Fruit fly (Drosophila melanogaster) whole organism, embryonic: ENCODE results near the gene GstD8.

Source experiments
- B-H1 ChIP-seq: fragments of 200-800 bp; sonication (Bioruptor generic); IDR thresholded peaks from 3 replicates; pipeline ENCODE4 v1.3.6; 2022; ENCODE audit warnings: missing biosample characterization, missing genetic modification characterization
- Bgb ChIP-seq: fragments of 200-800 bp; sonication (Bioruptor generic); IDR thresholded peaks from 2 replicates; pipeline ENCODE4 v1.3.6; 2022; ENCODE audit warnings: missing biosample characterization, missing genetic modification characterization; ENCODE audit not compliant: partially characterized antibody
- CG11456 ChIP-seq: fragments of 200-800 bp; sonication (Bioruptor generic); IDR thresholded peaks from 3 replicates; pipeline ENCODE4 v1.3.6; 2022; ENCODE audit warnings: missing biosample characterization, missing genetic modification characterization
- CG12155 ChIP-seq: fragments of 200-800 bp; sonication (Bioruptor generic); optimal IDR thresholded peaks from 3 replicates; lab custom pipeline; 2016; ENCODE audit warnings: missing biosample characterization, missing genetic modification characterization
- CG12769 ChIP-seq: fragments of 200-800 bp; sonication (Bioruptor generic); optimal IDR thresholded peaks from 2 replicates; lab custom pipeline; 2019; ENCODE audit warnings: missing biosample characterization, mild to moderate bottlenecking, missing genetic modification characterization, moderate library complexity
- CG13424 ChIP-seq: fragments of 200-800 bp; sonication (Bioruptor generic); optimal IDR thresholded peaks from 2 replicates; lab custom pipeline; 2019; ENCODE audit warnings: missing biosample characterization, mild to moderate bottlenecking, missing genetic modification characterization, moderate library complexity
- CG15269 ChIP-seq: fragments of 200-800 bp; sonication (Bioruptor generic); optimal IDR thresholded peaks from 2 replicates; lab custom pipeline; 2018; ENCODE audit warnings: missing biosample characterization, mild to moderate bottlenecking, missing genetic modification characterization, moderate library complexity
- CG15601 ChIP-seq: fragments of 200-800 bp; sonication (Bioruptor generic); optimal IDR thresholded peaks from 3 replicates; lab custom pipeline; 2019; ENCODE audit warnings: missing biosample characterization, mild to moderate bottlenecking, missing genetic modification characterization, moderate library complexity
- CG1792 ChIP-seq: fragments of 200-800 bp; sonication (Bioruptor generic); optimal IDR thresholded peaks from 2 replicates; lab custom pipeline; 2016; ENCODE audit warnings: missing biosample characterization, missing genetic modification characterization
- CG31365 ChIP-seq: fragments of 200-800 bp; sonication (Bioruptor generic); optimal IDR thresholded peaks from 2 replicates; lab custom pipeline; 2018; ENCODE audit warnings: missing biosample characterization, mild to moderate bottlenecking, missing genetic modification characterization
- CG34376 ChIP-seq: fragments of 200-800 bp; sonication (Bioruptor generic); optimal IDR thresholded peaks from 2 replicates; lab custom pipeline; 2018; ENCODE audit warnings: missing biosample characterization, mild to moderate bottlenecking, missing genetic modification characterization
- CG43689 ChIP-seq: fragments of 200-800 bp; sonication (Bioruptor generic); IDR thresholded peaks from 2 replicates; pipeline ENCODE4 v1.3.6; 2022; ENCODE audit warnings: missing biosample characterization, missing genetic modification characterization
- CG4854 ChIP-seq: fragments of 200-800 bp; sonication (Bioruptor generic); optimal IDR thresholded peaks from 2 replicates; lab custom pipeline; 2016; ENCODE audit warnings: missing biosample characterization, missing genetic modification characterization, inconsistent platforms
- CG5953 ChIP-seq: fragments of 200-800 bp; sonication (Bioruptor generic); IDR thresholded peaks from 2 replicates; pipeline ENCODE4 v1.3.6; 2022; ENCODE audit warnings: missing biosample characterization, missing genetic modification characterization
- Dek ChIP-seq: fragments of 200-800 bp; sonication (Bioruptor generic); optimal IDR thresholded peaks from 3 replicates; lab custom pipeline; 2019; ENCODE audit warnings: missing biosample characterization, mild to moderate bottlenecking, missing genetic modification characterization, moderate library complexity
- Dfd ChIP-seq, 2 experiments: fragments of >200 bp; optimal IDR thresholded peaks; 2 replicates each; lab custom pipeline; 2017; ENCODE audit warnings: missing biosample characterization in 2 of 2, missing genetic modification characterization in 2 of 2
- Dip3 ChIP-seq: fragments of 200-800 bp; sonication (Bioruptor generic); optimal IDR thresholded peaks from 3 replicates; lab custom pipeline; 2016; ENCODE audit warnings: missing biosample characterization, missing genetic modification characterization
- Dll ChIP-seq: fragments of 200-800 bp; sonication (Bioruptor generic); IDR thresholded peaks from 4 replicates; pipeline ENCODE4 v1.3.6; 2022; ENCODE audit warnings: missing biosample characterization, missing genetic modification characterization; ENCODE audit not compliant: partially characterized antibody
- Dp ChIP-seq: fragments of 200-800 bp; sonication (Bioruptor generic); optimal IDR thresholded peaks from 2 replicates; lab custom pipeline; 2018; ENCODE audit warnings: missing biosample characterization, mild to moderate bottlenecking, missing genetic modification characterization, moderate library complexity
- Dref ChIP-seq: fragments of 200-800 bp; sonication (Bioruptor generic); IDR thresholded peaks from 2 replicates; pipeline ENCODE4 v1.3.6; 2022; ENCODE audit warnings: missing biosample characterization, missing genetic modification characterization
- Nf-YC ChIP-seq: fragments of 200-800 bp; optimal IDR thresholded peaks from 3 replicates; lab custom pipeline; 2019; ENCODE audit warnings: missing biosample characterization, mild to moderate bottlenecking, missing genetic modification characterization, moderate library complexity
- Opbp ChIP-seq: fragments of 200-800 bp; sonication (Bioruptor generic); IDR thresholded peaks from 3 replicates; pipeline ENCODE4 v1.3.6; 2022; ENCODE audit warnings: missing biosample characterization, missing genetic modification characterization; ENCODE audit not compliant: partially characterized antibody
- Optix ChIP-seq: fragments of 200-800 bp; sonication (Bioruptor generic); IDR thresholded peaks from 3 replicates; pipeline ENCODE4 v1.3.6; 2022; ENCODE audit warnings: missing biosample characterization, missing genetic modification characterization
- PHDP ChIP-seq: fragments of 200-800 bp; sonication (Bioruptor generic); optimal IDR thresholded peaks from 3 replicates; lab custom pipeline; 2018; ENCODE audit warnings: missing biosample characterization, mild to moderate bottlenecking, missing genetic modification characterization, moderate library complexity
- Spps ChIP-seq: fragments of 200-800 bp; sonication (Bioruptor generic); optimal IDR thresholded peaks from 2 replicates; lab custom pipeline; 2018; ENCODE audit warnings: missing biosample characterization, mild to moderate bottlenecking, missing genetic modification characterization
- Trl ChIP-seq, 3 experiments: fragments of >200 bp in 2 of 3; fragments of 200-800 bp in 1 of 3; sonication (Bioruptor generic) in 1 of 3; optimal IDR thresholded peaks; 2 replicates in 1 of 3; 3 replicates in 2 of 3; lab custom pipeline; 2016 to 2017; ENCODE audit warnings: missing biosample characterization in 1 of 3, missing genetic modification characterization in 1 of 3
- crc ChIP-seq: fragments of 200-800 bp; sonication (Bioruptor generic); optimal IDR thresholded peaks from 2 replicates; lab custom pipeline; 2016; ENCODE audit warnings: missing biosample characterization, missing genetic modification characterization
- cwo ChIP-seq: fragments of 200-800 bp; sonication (Bioruptor generic); optimal IDR thresholded peaks from 3 replicates; lab custom pipeline; 2017; ENCODE audit warnings: missing biosample characterization, missing genetic modification characterization, mild to moderate bottlenecking, moderate library complexity, missing genetic modification reagents
- da ChIP-seq: fragments of 200-800 bp; sonication (Bioruptor generic); optimal IDR thresholded peaks from 2 replicates; lab custom pipeline; 2016; ENCODE audit warnings: missing biosample characterization, missing genetic modification characterization
- dati ChIP-seq: fragments of 200-800 bp; sonication (Bioruptor generic); IDR thresholded peaks from 2 replicates; pipeline ENCODE4 v1.3.6; 2022; ENCODE audit warnings: missing biosample characterization, missing genetic modification characterization
- dpn ChIP-seq, 2 experiments: fragments of 200-800 bp; sonication (Bioruptor generic); optimal IDR thresholded peaks; 3 replicates each; lab custom pipeline; 2016; ENCODE audit warnings: missing biosample characterization in 2 of 2, missing genetic modification characterization in 2 of 2
- dysf ChIP-seq: fragments of 200-800 bp; sonication (Bioruptor generic); IDR thresholded peaks from 3 replicates; pipeline ENCODE4 v1.3.6; 2022; ENCODE audit warnings: missing biosample characterization, missing genetic modification characterization
- ems ChIP-seq: fragments of 200-800 bp; sonication (Bioruptor generic); optimal IDR thresholded peaks from 3 replicates; lab custom pipeline; 2016; ENCODE audit warnings: missing biosample characterization, missing genetic modification characterization
- fd102C ChIP-seq: fragments of 200-800 bp; sonication (Bioruptor generic); optimal IDR thresholded peaks from 2 replicates; lab custom pipeline; 2018; ENCODE audit warnings: missing biosample characterization, mild to moderate bottlenecking, missing genetic modification characterization, moderate library complexity
- ftz-f1 ChIP-seq: fragments of 200-800 bp; sonication (Bioruptor generic); optimal IDR thresholded peaks from 2 replicates; lab custom pipeline; 2016; ENCODE audit warnings: missing biosample characterization, missing genetic modification characterization
- gcm ChIP-seq: fragments of 200-800 bp; sonication (Bioruptor generic); optimal IDR thresholded peaks from 2 replicates; lab custom pipeline; 2019; ENCODE audit warnings: missing biosample characterization, mild to moderate bottlenecking, missing genetic modification characterization, moderate library complexity
- hkb ChIP-seq, 2 experiments: fragments of 200-800 bp in 1 of 2; fragments of >200 bp in 1 of 2; sonication (Bioruptor generic) in 1 of 2; IDR thresholded peaks in 1 of 2; optimal IDR thresholded peaks in 1 of 2; 2 replicates each; pipeline versions ENCODE4 v1.3.6 to Lab custom; 2017 to 2022; ENCODE audit warnings: missing biosample characterization in 1 of 2, missing genetic modification characterization in 1 of 2
- hth ChIP-seq: fragments of >200 bp; optimal IDR thresholded peaks from 2 replicates; lab custom pipeline; 2017; ENCODE audit warnings: inconsistent platforms
- inv ChIP-seq: fragments of 200-800 bp; sonication (Bioruptor generic); IDR thresholded peaks from 2 replicates; pipeline ENCODE4 v1.3.6; 2022; ENCODE audit warnings: missing biosample characterization, missing genetic modification characterization; ENCODE audit not compliant: partially characterized antibody
- kni ChIP-seq: fragments of 200-800 bp; sonication (Bioruptor generic); optimal IDR thresholded peaks from 3 replicates; lab custom pipeline; 2017; ENCODE audit warnings: mild to moderate bottlenecking, missing biosample characterization, missing genetic modification reagents, missing genetic modification characterization
- knrl ChIP-seq: fragments of 200-800 bp; sonication (Bioruptor generic); IDR thresholded peaks from 3 replicates; pipeline ENCODE4 v1.3.6; 2022; ENCODE audit warnings: missing biosample characterization, missing genetic modification characterization; ENCODE audit not compliant: partially characterized antibody
- oc ChIP-seq: fragments of 200-800 bp; sonication (Bioruptor generic); optimal IDR thresholded peaks from 2 replicates; lab custom pipeline; 2018; ENCODE audit warnings: missing biosample characterization, mild to moderate bottlenecking, missing genetic modification characterization, moderate library complexity
- odd ChIP-seq: fragments of 200-800 bp; sonication (Bioruptor generic); optimal IDR thresholded peaks from 2 replicates; lab custom pipeline; 2017; ENCODE audit warnings: missing biosample characterization, mild to moderate bottlenecking, missing genetic modification characterization
- pfk ChIP-seq: fragments of 200-800 bp; sonication (Bioruptor generic); optimal IDR thresholded peaks from 2 replicates; lab custom pipeline; 2018; ENCODE audit warnings: missing biosample characterization, mild to moderate bottlenecking, missing genetic modification characterization, moderate library complexity
- pita ChIP-seq: fragments of 200-800 bp; sonication (Bioruptor generic); optimal IDR thresholded peaks from 2 replicates; lab custom pipeline; 2017; ENCODE audit warnings: missing biosample characterization, mild to moderate bottlenecking, missing genetic modification characterization
- pzg ChIP-seq: fragments of 200-800 bp; sonication (Bioruptor generic); optimal IDR thresholded peaks from 3 replicates; lab custom pipeline; 2018; ENCODE audit warnings: missing biosample characterization, mild to moderate bottlenecking, missing genetic modification characterization, moderate library complexity
- slp2 ChIP-seq: fragments of 200-800 bp; sonication (Bioruptor generic); optimal IDR thresholded peaks from 2 replicates; lab custom pipeline; 2016; ENCODE audit warnings: missing biosample characterization, missing genetic modification characterization
- sna ChIP-seq: fragments of 200-800 bp; sonication (Bioruptor generic); IDR thresholded peaks from 2 replicates; pipeline ENCODE4 v1.3.6; 2022; ENCODE audit warnings: missing biosample characterization, missing genetic modification characterization; ENCODE audit not compliant: partially characterized antibody
- stwl ChIP-seq: fragments of 200-800 bp; sonication (Bioruptor generic); optimal IDR thresholded peaks from 3 replicates; lab custom pipeline; 2018; ENCODE audit warnings: missing biosample characterization, mild to moderate bottlenecking, missing genetic modification characterization, moderate library complexity
- trh ChIP-seq: fragments of 200-800 bp; sonication (Bioruptor generic); optimal IDR thresholded peaks from 2 replicates; lab custom pipeline; 2016; ENCODE audit warnings: missing biosample characterization, missing genetic modification characterization

GstD8 gene

DNA sequence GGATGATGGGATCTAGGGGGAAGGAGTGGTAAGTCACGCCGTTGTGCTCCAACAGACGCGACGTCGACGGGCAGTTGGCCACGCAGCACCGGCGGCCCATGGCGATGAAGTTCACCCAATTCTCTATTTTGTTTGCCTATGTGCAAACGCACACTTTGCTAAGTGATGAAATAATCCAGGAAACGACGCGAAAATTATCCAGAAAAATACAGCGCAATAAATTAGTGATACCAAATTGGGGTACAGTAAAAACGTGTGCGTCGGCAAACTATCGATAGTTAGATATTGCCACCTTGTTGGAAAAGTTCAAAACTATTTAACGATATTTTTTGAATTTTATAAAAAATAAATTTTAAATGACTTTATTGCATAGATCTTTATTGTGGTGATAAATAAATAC, 23.8 kb upstream of the GstD8 start, which contains the start of gene MBD-R2 (continued):
- TF ChIP-seq Dll (GFP tag; lab: Robert Waterston, UW) (peak; percentile 78), Dek (peak; percentile 30), Dfd (GFP tag; optimal IDR thresholded peaks at IDR 0.05; lab: Kevin White, UChicago) (no peak), Spps (no peak), hth (lab: Kevin White, UChicago) (no peak), crc (no peak), stwl (tag; lab: Kevin White, UChicago) (peak; percentile 65), Trl (optimal IDR thresholded peaks at IDR 0.05; lab: Kevin White, UChicago) (no peak), Trl (GFP tag; optimal IDR thresholded peaks at IDR 0.05; lab: Kevin White, UChicago) (no peak), CG12769 (tag; lab: Kevin White, UChicago) (no peak), inv (GFP tag; lab: Robert Waterston, UW) (peak; percentile 62; the same call in 1 of the 2 replicates), Bgb (GFP tag; lab: Robert Waterston, UW) (peak; percentile 67), PHDP (tag; lab: Kevin White, UChicago) (peak; percentile 11), gcm (peak; percentile 1), CG43689 (GFP tag; lab: Robert Waterston, UW) (no peak), ems (no peak), odd (no peak), dysf (no peak), CG11456 (GFP tag; lab: Robert Waterston, UW) (no peak), slp2 (no peak), CG34376 (GFP tag; lab: Kevin White, UChicago) (no peak), pzg (GFP tag; lab: Kevin White, UChicago) (peak; percentile 67), B-H1 (GFP tag; lab: Robert Waterston, UW) (no peak), CG5953 (GFP tag; lab: Robert Waterston, UW) (no peak), pita (GFP tag; lab: Kevin White, UChicago) (no peak), CG12155 (GFP tag; lab: Kevin White, UChicago) (no peak), knrl (GFP tag; lab: Robert Waterston, UW) (peak; percentile 78), CG15601 (tag; lab: Kevin White, UChicago) (no peak), CG15269 (tag; lab: Kevin White, UChicago) (no peak), Opbp (GFP tag; lab: Robert Waterston, UW) (peak; percentile 80; the same call in 2 of the 3 replicates), CG4854 (no peak), ftz-f1 (GFP tag; lab: Kevin White, UChicago) (no peak), trh (GFP tag; lab: Kevin White, UChicago) (no peak), oc (tag; lab: Kevin White, UChicago) (no peak), Optix (no peak), fd102C (no peak), CG31365 (tag; lab: Kevin White, UChicago) (no peak), CG1792 (GFP tag; lab: Kevin White, UChicago) (no peak), dati (no peak), pfk (GFP tag; lab: Kevin White, UChicago) (no peak), Dp (GFP tag; lab: Kevin White, UChicago) (peak; percentile 67), Nf-YC (peak; percentile 24), cwo (GFP tag; lab: Kevin White, UChicago) (no peak), da (no peak), dpn (GFP tag; optimal IDR thresholded peaks at IDR 0.05; lab: Kevin White, UChicago) (no peak), Dref (GFP tag; lab: Robert Waterston, UW) (peak; percentile 67), CG13424 (tag; lab: Kevin White, UChicago) (peak; percentile 16), kni (no peak), Dip3 (GFP tag; lab: Kevin White, UChicago) (no peak), hkb (optimal IDR thresholded peaks at IDR 0.05; lab: Kevin White, UChicago) (no peak), hkb (GFP tag; IDR thresholded peaks at IDR 0.05; lab: Robert Waterston, UW) (no peak), sna (GFP tag; lab: Robert Waterston, UW) (peak; percentile 42; the same call in 1 of the 2 replicates)
